Worm (Caenorhabditis elegans): Measurements from ENCODE around the gene F48G7.13.

Gene F48G7.13

DNA sequence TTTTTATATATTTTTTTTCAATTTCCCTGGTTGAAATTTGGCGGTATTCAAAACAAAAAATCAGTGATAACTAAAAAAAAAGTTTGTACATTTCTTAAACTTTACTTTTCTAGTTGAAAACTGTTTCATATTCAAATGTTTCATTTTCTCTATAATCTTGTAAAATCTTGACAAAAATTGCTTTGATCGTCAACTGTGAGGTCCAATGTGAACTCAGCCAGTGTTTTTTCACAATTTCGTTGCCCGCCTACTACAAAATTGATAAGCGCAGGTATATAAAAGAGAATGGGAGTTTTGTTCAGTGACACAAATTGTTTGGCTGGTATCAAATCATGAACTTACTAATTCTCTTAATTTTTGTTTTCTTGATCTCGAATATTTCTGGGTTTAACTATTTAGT lies 31.5 kb downstream of the F48G7.13 start, which contains the start of gene ugt-42:
TSS of gene ugt-42 (plus strand) at position 301 of the 400 bp plus-strand sequence.
- no peak for TF ChIP-seq sox-4 (tag; optimal IDR thresholded peaks at IDR 0.05)
- no peak for TF ChIP-seq nhr-20 (tag; optimal IDR thresholded peaks at IDR 0.05)
- TF ChIP-seq tlp-1 (tag; optimal IDR thresholded peaks at IDR 0.05) = no peak
- TF ChIP-seq pqm-1 (tag; optimal IDR thresholded peaks at IDR 0.05) = no peak
- no peak for TF ChIP-seq dsc-1 (tag; optimal IDR thresholded peaks at IDR 0.05)
- TF ChIP-seq ceh-88 (GFP tag; IDR thresholded peaks at IDR 0.05) = no peak
- TF ChIP-seq nhr-77 (tag; optimal IDR thresholded peaks at IDR 0.05) = no peak
- TF ChIP-seq pag-3 (tag; optimal IDR thresholded peaks at IDR 0.05; ENCODE audit: borderline replicate concordance, insufficient read depth) = no peak
- TF ChIP-seq lir-3 (tag; optimal IDR thresholded peaks at IDR 0.05; ENCODE audit: poor library complexity) = no peak
- no peak for TF ChIP-seq lin-39 (tag; optimal IDR thresholded peaks at IDR 0.05)
- TF ChIP-seq mep-1 (tag; optimal IDR thresholded peaks at IDR 0.05) = no peak
- TF ChIP-seq ets-5 (GFP tag; IDR thresholded peaks at IDR 0.05) = no peak
- TF ChIP-seq fkh-8 (tag; optimal IDR thresholded peaks at IDR 0.05) = no peak
- no peak for TF ChIP-seq nhr-19 (GFP tag; conservative IDR thresholded peaks at IDR 0.05)
- TF ChIP-seq lin-15B (tag; optimal IDR thresholded peaks at IDR 0.05) = no peak
- no peak for TF ChIP-seq nhr-28 (tag; optimal IDR thresholded peaks at IDR 0.05)
- TF ChIP-seq unc-98 (GFP tag; IDR thresholded peaks at IDR 0.05) = no peak
- no peak for TF ChIP-seq nhr-90 (tag; optimal IDR thresholded peaks at IDR 0.05; ENCODE audit: poor library complexity)

DNA sequence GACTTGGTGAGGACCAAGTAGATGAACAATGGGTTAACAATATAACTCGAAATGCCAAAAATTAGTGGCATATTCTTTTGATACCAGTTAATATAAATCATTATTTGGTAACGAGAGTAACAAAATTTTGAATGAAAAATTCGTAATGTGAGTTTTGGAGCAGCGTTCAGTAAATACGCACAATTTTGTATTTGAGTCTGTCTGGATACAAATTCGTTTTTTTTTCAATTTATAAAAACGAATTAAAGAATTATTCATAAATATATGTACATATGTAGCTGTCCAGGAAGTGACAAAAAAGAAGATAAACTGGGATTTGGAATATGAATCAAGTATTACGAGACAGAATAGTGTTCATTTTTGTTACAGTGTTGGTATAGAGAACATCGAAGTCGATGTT lies 37.6 kb downstream of the F48G7.13 start, which contains the start of gene srj-5:
TSS of gene srj-5 (minus strand) at position 101 of the 400 bp plus-strand sequence.
- no peak for TF ChIP-seq zip-4 (GFP tag; optimal IDR thresholded peaks at IDR 0.05)
- no peak for TF ChIP-seq snu-23 (GFP tag; optimal IDR thresholded peaks at IDR 0.05)
- no peak for TF ChIP-seq nhr-237 (tag; optimal IDR thresholded peaks at IDR 0.05)
- no peak for TF ChIP-seq lir-3 (tag; optimal IDR thresholded peaks at IDR 0.05; ENCODE audit: poor library complexity)

DNA sequence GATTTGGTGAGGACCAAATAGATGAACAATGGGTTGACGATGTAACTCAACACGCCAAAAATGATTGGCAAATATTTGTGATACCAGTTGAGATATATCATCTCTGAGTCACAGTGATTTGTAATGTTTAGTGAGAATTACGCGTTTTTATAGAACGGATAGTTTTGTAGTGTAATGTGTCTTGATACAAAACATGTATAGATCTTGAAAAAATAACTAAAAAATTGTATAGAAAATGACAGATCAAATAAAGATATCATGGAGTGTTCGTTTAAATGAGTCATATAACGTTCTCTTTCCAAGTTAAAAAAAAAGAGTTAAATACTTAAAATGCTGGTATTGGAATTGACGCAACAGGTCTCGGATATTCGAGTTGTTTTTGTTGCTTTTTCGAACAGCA lies 39.0 kb downstream of the F48G7.13 start, which contains the start of gene srj-6:
TSS of gene srj-6 (minus strand) at position 101 of the 400 bp plus-strand sequence.
- TF ChIP-seq irx-1 (tag; optimal IDR thresholded peaks at IDR 0.05) = no peak
- no peak for TF ChIP-seq hlh-17 (GFP tag; optimal IDR thresholded peaks at IDR 0.05; ENCODE audit: borderline replicate concordance)

DNA sequence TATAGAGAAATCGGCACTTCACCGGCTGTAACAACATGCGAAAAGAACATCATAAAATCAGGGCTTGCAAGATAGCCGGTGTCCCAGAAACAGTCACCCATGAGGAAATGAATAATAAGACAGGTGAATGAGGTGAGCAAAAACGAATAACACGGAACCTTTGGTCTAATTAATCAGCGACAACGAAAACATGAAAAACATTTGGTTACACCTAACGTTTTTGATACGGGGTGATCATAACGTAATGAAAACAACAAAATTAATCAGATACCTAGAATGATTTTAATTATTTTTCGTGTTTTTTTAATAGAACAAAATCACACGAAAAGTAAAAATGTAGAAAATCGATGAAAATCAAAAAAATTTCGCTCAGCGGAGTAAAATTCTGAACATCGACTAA lies 40.4 kb downstream of the F48G7.13 start, which contains the start of gene srh-245:
TSS of gene srh-245 (minus strand) at position 101 of the 400 bp plus-strand sequence.
- TF ChIP-seq F16B12.6 (tag; optimal IDR thresholded peaks at IDR 0.05) = no peak
- no peak for TF ChIP-seq dsc-1 (tag; optimal IDR thresholded peaks at IDR 0.05)
- TF ChIP-seq mep-1 (tag; optimal IDR thresholded peaks at IDR 0.05) = no peak
- TF ChIP-seq unc-98 (GFP tag; IDR thresholded peaks at IDR 0.05) = no peak
- no peak for TF ChIP-seq grh-1 (GFP tag; IDR thresholded peaks at IDR 0.05)
- no peak for TF ChIP-seq ztf-4 (tag; optimal IDR thresholded peaks at IDR 0.05)
- TF ChIP-seq egl-13 (tag; optimal IDR thresholded peaks at IDR 0.05) = no peak
- no peak for TF ChIP-seq hpl-2 (GFP tag; optimal IDR thresholded peaks at IDR 0.05)
- no peak for TF ChIP-seq lin-35 (GFP tag; optimal IDR thresholded peaks at IDR 0.05)
- TF ChIP-seq fkh-8 (tag; optimal IDR thresholded peaks at IDR 0.05) = no peak
- TF ChIP-seq nhr-77 (tag; optimal IDR thresholded peaks at IDR 0.05) = no peak
- TF ChIP-seq ceh-63 (GFP tag; optimal IDR thresholded peaks at IDR 0.05) = no peak
- TF ChIP-seq C16A3.4 (tag; optimal IDR thresholded peaks at IDR 0.05) = no peak
- no peak for TF ChIP-seq aha-1 (tag; optimal IDR thresholded peaks at IDR 0.05)
- TF ChIP-seq zip-4 (GFP tag; optimal IDR thresholded peaks at IDR 0.05) = no peak
- no peak for TF ChIP-seq sup-37 (GFP tag; optimal IDR thresholded peaks at IDR 0.05)
- no peak for TF ChIP-seq ceh-82 (tag; optimal IDR thresholded peaks at IDR 0.05)
- TF ChIP-seq ces-1 (GFP tag; optimal IDR thresholded peaks at IDR 0.05) = no peak
- no peak for TF ChIP-seq skn-1 (tag; optimal IDR thresholded peaks at IDR 0.05)
